Worm (Caenorhabditis elegans) whole organism, late embryonic: ENCODE measurements around the gene F54H12.4.

ENCODE experiments used
- C08G9.2 ChIP-seq: sonication (generic microtip); optimal IDR thresholded peaks from 2 replicates; lab custom pipeline; 2016; ENCODE audit warnings: mild to moderate bottlenecking, missing genetic modification characterization, moderate library complexity, missing compliant biosample characterization
- C38D4.7 ChIP-seq: fragments of 200-800 bp; sonication (Bioruptor generic); optimal IDR thresholded peaks from 2 replicates; lab custom pipeline; 2018; ENCODE audit warnings: mild to moderate bottlenecking, missing genetic modification characterization, moderate library complexity, missing compliant biosample characterization
- Y22D7AL.16 ChIP-seq: sonication (generic microtip); optimal IDR thresholded peaks from 2 replicates; lab custom pipeline; 2016; ENCODE audit warnings: missing genetic modification characterization, missing compliant biosample characterization
- ceh-14 ChIP-seq: sonication (generic microtip); optimal IDR thresholded peaks from 2 replicates; lab custom pipeline; 2016; ENCODE audit warnings: missing genotype, missing genetic modification characterization, missing compliant biosample characterization
- ceh-18 ChIP-seq: sonication (generic microtip); optimal IDR thresholded peaks from 2 replicates; lab custom pipeline; 2016; ENCODE audit warnings: missing genetic modification characterization, missing compliant biosample characterization
- ceh-31 ChIP-seq: sonication (generic microtip); optimal IDR thresholded peaks from 2 replicates; lab custom pipeline; 2016; ENCODE audit warnings: missing genetic modification characterization, missing compliant biosample characterization
- ceh-48 ChIP-seq: sonication (generic microtip); optimal IDR thresholded peaks from 2 replicates; lab custom pipeline; 2016; ENCODE audit warnings: missing genetic modification characterization, inconsistent platforms, missing compliant biosample characterization
- dmd-4 ChIP-seq: sonication (generic microtip); optimal IDR thresholded peaks from 2 replicates; lab custom pipeline; 2016; ENCODE audit warnings: borderline replicate concordance, missing genetic modification characterization, missing compliant biosample characterization
- dve-1 ChIP-seq: sonication (generic microtip); optimal IDR thresholded peaks from 2 replicates; lab custom pipeline; 2017; ENCODE audit warnings: antibody characterized with exemption, mild to moderate bottlenecking, missing genetic modification characterization, missing compliant biosample characterization
- elt-2 ChIP-seq: sonication (generic microtip); optimal IDR thresholded peaks from 2 replicates; lab custom pipeline; 2016; ENCODE audit warnings: missing genetic modification reagents, missing genetic modification characterization, missing compliant biosample characterization
- elt-4 ChIP-seq: sonication (generic microtip); optimal IDR thresholded peaks from 2 replicates; lab custom pipeline; 2016; ENCODE audit warnings: missing genetic modification characterization, missing compliant biosample characterization
- fax-1 ChIP-seq: sonication (generic microtip); optimal IDR thresholded peaks from 2 replicates; lab custom pipeline; 2016; ENCODE audit warnings: missing genotype, missing genetic modification characterization, missing compliant biosample characterization
- fkh-10 ChIP-seq: fragments of 150-350 bp; optimal IDR thresholded peaks from 2 replicates; lab custom pipeline; 2014; ENCODE audit warnings: missing biosample characterization, missing genetic modification reagents, missing genetic modification characterization
- fkh-6 ChIP-seq: sonication (generic microtip); optimal IDR thresholded peaks from 2 replicates; lab custom pipeline; 2016; ENCODE audit warnings: missing genetic modification characterization, missing compliant biosample characterization
- gmeb-2 ChIP-seq: sonication (generic microtip); optimal IDR thresholded peaks from 2 replicates; lab custom pipeline; 2016; ENCODE audit warnings: missing genetic modification characterization, inconsistent platforms, missing compliant biosample characterization
- hlh-13 ChIP-seq: fragments of 200-800 bp; sonication (Bioruptor generic); optimal IDR thresholded peaks from 2 replicates; lab custom pipeline; 2018; ENCODE audit warnings: mild to moderate bottlenecking, missing genetic modification characterization, missing compliant biosample characterization
- hlh-15 ChIP-seq: sonication (generic microtip); optimal IDR thresholded peaks from 2 replicates; lab custom pipeline; 2016; ENCODE audit warnings: missing genetic modification characterization, missing compliant biosample characterization
- hlh-30 ChIP-seq: sonication (generic microtip); optimal IDR thresholded peaks from 2 replicates; lab custom pipeline; 2017; ENCODE audit warnings: antibody characterized with exemption, missing genetic modification characterization, missing compliant biosample characterization; ENCODE audit not compliant: insufficient read depth
- hlh-6 ChIP-seq: sonication (generic microtip); optimal IDR thresholded peaks from 2 replicates; lab custom pipeline; 2016; ENCODE audit warnings: missing genotype, missing genetic modification characterization, missing compliant biosample characterization
- mec-3 ChIP-seq: sonication (generic microtip); optimal IDR thresholded peaks from 2 replicates; lab custom pipeline; 2016; ENCODE audit warnings: borderline replicate concordance, missing genetic modification characterization, missing compliant biosample characterization
- nfya-1 ChIP-seq: sonication (generic microtip); optimal IDR thresholded peaks from 2 replicates; lab custom pipeline; 2017; ENCODE audit warnings: missing genetic modification characterization, mild to moderate bottlenecking, missing compliant biosample characterization, antibody characterized with exemption, moderate library complexity
- nhr-11 ChIP-seq: fragments of 150-350 bp; optimal IDR thresholded peaks from 2 replicates; lab custom pipeline; 2014; ENCODE audit warnings: missing biosample characterization, missing genetic modification characterization
- npax-4 ChIP-seq: sonication (generic microtip); optimal IDR thresholded peaks from 2 replicates; lab custom pipeline; 2016; ENCODE audit warnings: missing genetic modification characterization, missing compliant biosample characterization
- odd-2 ChIP-seq: sonication (generic microtip); optimal IDR thresholded peaks from 2 replicates; lab custom pipeline; 2017; ENCODE audit warnings: antibody characterized with exemption, mild to moderate bottlenecking, missing genetic modification characterization, missing compliant biosample characterization
- pat-9 ChIP-seq: fragments of 200-800 bp; sonication (Bioruptor generic); optimal IDR thresholded peaks from 2 replicates; lab custom pipeline; 2018; ENCODE audit warnings: mild to moderate bottlenecking, missing genetic modification characterization, moderate library complexity, missing compliant biosample characterization
- pax-1 ChIP-seq: fragments of 150-350 bp; optimal IDR thresholded peaks from 2 replicates; lab custom pipeline; 2014; ENCODE audit warnings: missing biosample characterization, missing genetic modification characterization
- pros-1 ChIP-seq: fragments of 150-350 bp; optimal IDR thresholded peaks from 2 replicates; lab custom pipeline; 2014; ENCODE audit warnings: missing biosample characterization, missing genetic modification reagents, missing genetic modification characterization
- rnt-1 ChIP-seq: sonication (generic microtip); optimal IDR thresholded peaks from 2 replicates; lab custom pipeline; 2016; ENCODE audit warnings: missing genetic modification characterization, missing compliant biosample characterization
- sox-4 ChIP-seq: sonication (generic microtip); optimal IDR thresholded peaks from 2 replicates; lab custom pipeline; 2017; ENCODE audit warnings: mild to moderate bottlenecking, missing genetic modification characterization, inconsistent platforms, missing compliant biosample characterization
- tbx-2 ChIP-seq: sonication (generic microtip); optimal IDR thresholded peaks from 2 replicates; lab custom pipeline; 2016; ENCODE audit warnings: missing genetic modification characterization, missing compliant biosample characterization
- tbx-7 ChIP-seq: sonication (generic microtip); optimal IDR thresholded peaks from 2 replicates; lab custom pipeline; 2016; ENCODE audit warnings: missing genotype, missing genetic modification characterization, missing compliant biosample characterization
- ttx-3 ChIP-seq: sonication (generic microtip); optimal IDR thresholded peaks from 2 replicates; lab custom pipeline; 2016; ENCODE audit warnings: missing genetic modification reagents, missing genetic modification characterization, missing compliant biosample characterization
- unc-42 ChIP-seq: sonication (generic microtip); optimal IDR thresholded peaks from 2 replicates; lab custom pipeline; 2016; ENCODE audit warnings: missing genotype, missing genetic modification characterization, missing compliant biosample characterization
- unc-55 ChIP-seq: sonication (generic microtip); optimal IDR thresholded peaks from 2 replicates; lab custom pipeline; 2017; ENCODE audit warnings: missing biosample characterization, missing genetic modification reagents, missing genetic modification characterization
- unc-86 ChIP-seq: sonication (generic microtip); optimal IDR thresholded peaks from 2 replicates; lab custom pipeline; 2016; ENCODE audit warnings: missing genetic modification characterization, missing compliant biosample characterization
- zip-5 ChIP-seq: sonication (generic microtip); optimal IDR thresholded peaks from 2 replicates; lab custom pipeline; 2016; ENCODE audit warnings: missing genetic modification characterization, missing compliant biosample characterization
- ztf-16 ChIP-seq: sonication (generic microtip); optimal IDR thresholded peaks from 2 replicates; lab custom pipeline; 2017; ENCODE audit warnings: missing genetic modification characterization, missing compliant biosample characterization

F54H12.4 gene

DNA sequence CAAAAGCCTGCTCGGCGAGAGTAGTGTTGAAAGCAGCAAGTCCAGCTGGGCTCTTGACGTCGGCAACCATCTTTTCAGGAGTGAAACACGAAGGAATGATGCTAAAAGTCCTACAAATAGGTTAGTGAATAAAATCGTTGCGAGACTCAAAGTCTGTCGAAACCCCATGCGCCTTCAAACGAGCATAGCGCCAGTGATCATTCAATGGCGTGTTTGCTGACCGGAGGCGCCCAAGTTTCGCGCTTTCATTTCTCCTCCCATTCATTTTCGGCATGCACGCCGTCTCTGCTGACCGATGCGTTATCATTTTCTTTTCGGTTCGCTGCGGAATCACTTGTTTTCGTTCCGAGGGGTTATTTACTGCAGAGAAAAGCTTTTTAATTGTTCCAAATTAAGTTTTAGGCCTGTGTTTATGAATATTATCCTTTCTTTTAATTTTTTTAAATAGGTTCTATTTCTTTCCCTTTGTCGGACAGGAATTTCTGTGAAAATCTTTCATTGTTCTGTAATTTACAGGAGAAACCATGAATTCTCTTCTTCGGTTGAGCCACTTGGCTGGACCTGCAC, 10.7 kb upstream of the F54H12.4 start, which contains the start of the genes eef-1B.1 and aco-2:
Gene eef-1B.1, minus strand, starts transcription at position 186 of the 567 bp plus-strand sequence.
Gene aco-2, plus strand, starts transcription at position 517 of the 567 bp plus-strand sequence.
- TF ChIP-seq elt-2 (tag; lab: Kevin White, UChicago): peak; percentile 25
- no peak for TF ChIP-seq pax-1 (tag; lab: Kevin White, UChicago)
- TF ChIP-seq ceh-14 (tag; lab: Kevin White, UChicago): no peak
- peak; percentile 61 for TF ChIP-seq nfya-1 (tag; lab: Kevin White, UChicago)
- no peak for TF ChIP-seq sox-4 (tag; lab: Kevin White, UChicago)
- TF ChIP-seq unc-55 (GFP tag; lab: Kevin White, UChicago): peak; percentile 3
- peak; percentile 41 for TF ChIP-seq tbx-2 (tag; lab: Kevin White, UChicago)
- peak; percentile 6 for TF ChIP-seq unc-86 (tag; lab: Kevin White, UChicago)
- peak; percentile 29 for TF ChIP-seq pat-9 (tag; lab: Kevin White, UChicago)
- no peak for TF ChIP-seq tbx-7 (tag; lab: Kevin White, UChicago)
- peak; percentile 11 for TF ChIP-seq dve-1
- peak; percentile 25 for TF ChIP-seq ceh-18 (tag; lab: Kevin White, UChicago)
- no peak for TF ChIP-seq nhr-11 (tag; lab: Kevin White, UChicago)
- TF ChIP-seq unc-42 (tag; lab: Kevin White, UChicago): peak; percentile 62
- peak; percentile 37 for TF ChIP-seq hlh-30 (tag; lab: Kevin White, UChicago)
- TF ChIP-seq ceh-31 (tag; lab: Kevin White, UChicago): peak; percentile 55

DNA sequence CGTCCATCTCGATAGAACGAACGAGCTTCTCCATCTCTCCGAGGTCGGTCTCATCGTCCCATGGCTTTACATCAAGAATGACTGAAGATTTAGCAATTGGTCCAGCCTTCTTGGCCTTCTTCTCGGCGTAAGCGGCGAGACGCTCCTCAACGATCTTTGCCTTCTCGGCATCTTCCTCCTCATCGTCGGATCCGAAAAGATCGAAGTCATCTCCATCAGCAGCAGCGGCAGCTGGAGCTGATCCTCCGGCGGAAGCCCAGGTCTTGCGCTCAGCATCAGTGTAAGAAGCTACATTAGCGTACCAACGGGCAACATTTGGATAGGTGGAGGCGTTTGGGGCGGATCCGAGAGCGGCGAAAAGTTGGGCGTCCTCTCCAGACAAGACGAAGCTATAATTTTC, 10.1 kb upstream of the F54H12.4 start:
- TF ChIP-seq Y22D7AL.16 (tag; lab: Kevin White, UChicago): no peak
- no peak for TF ChIP-seq ceh-48 (tag; lab: Kevin White, UChicago)
- TF ChIP-seq pros-1 (tag; lab: Kevin White, UChicago): no peak
- TF ChIP-seq ztf-16 (tag; lab: Kevin White, UChicago): no peak
- no peak for TF ChIP-seq hlh-13 (GFP tag; lab: Kevin White, UChicago)
- no peak for TF ChIP-seq C08G9.2 (tag; lab: Kevin White, UChicago)
- no peak for TF ChIP-seq hlh-15
- TF ChIP-seq fax-1 (tag; lab: Kevin White, UChicago): no peak
- no peak for TF ChIP-seq elt-4 (tag; lab: Kevin White, UChicago)
- TF ChIP-seq zip-5 (tag; lab: Kevin White, UChicago): no peak
- TF ChIP-seq odd-2 (tag; lab: Kevin White, UChicago): no peak
- no peak for TF ChIP-seq npax-4
- TF ChIP-seq ttx-3 (tag; lab: Kevin White, UChicago): no peak
- no peak for TF ChIP-seq dmd-4
- TF ChIP-seq gmeb-2 (tag; lab: Kevin White, UChicago): no peak
- no peak for TF ChIP-seq fkh-10 (GFP tag; lab: Kevin White, UChicago)

DNA sequence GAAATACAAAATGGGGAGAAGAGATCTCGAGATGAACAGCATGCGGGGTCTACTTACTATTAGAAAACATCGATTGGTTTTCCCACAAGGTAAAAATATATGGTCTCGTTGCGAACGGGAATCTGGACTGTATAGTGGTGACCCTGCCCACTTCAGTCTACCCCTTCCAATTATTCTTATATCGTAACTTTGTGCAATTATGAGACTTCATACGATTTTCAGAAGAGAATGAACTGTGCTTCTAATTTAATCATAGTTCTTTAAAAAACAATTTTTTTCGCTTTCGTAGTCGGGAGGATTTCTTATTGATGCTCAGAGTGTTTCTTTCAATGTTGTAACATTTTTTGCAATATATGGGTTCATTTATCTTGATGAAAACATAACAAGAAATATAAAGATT, 9.5 kb upstream of the F54H12.4 start, which contains the start of gene F54H12.5:
Gene F54H12.5, minus strand, starts transcription at position 101 of the 400 bp plus-strand sequence.
- TF ChIP-seq mec-3 (tag; lab: Kevin White, UChicago) (no peak), C38D4.7 (GFP tag; lab: Kevin White, UChicago) (no peak), hlh-6 (tag; lab: Kevin White, UChicago) (no peak), rnt-1 (tag; lab: Kevin White, UChicago) (no peak), fkh-6 (tag; lab: Kevin White, UChicago) (no peak), dve-1 (no peak), fkh-10 (GFP tag; lab: Kevin White, UChicago) (no peak), odd-2 (tag; lab: Kevin White, UChicago) (no peak)
